Worm (Caenorhabditis elegans) whole organism, mixed stage, embryonic: ENCODE results near the gene egl-3.

ENCODE experiments used
- M03D4.4 ChIP-seq: sonication (generic microtip); optimal IDR thresholded peaks from 2 replicates; lab custom pipeline; 2017; ENCODE audit warnings: mild to moderate bottlenecking, missing genetic modification characterization, missing compliant biosample characterization
- bed-3 ChIP-seq: fragments of 200-800 bp; sonication (Bioruptor generic); optimal IDR thresholded peaks from 3 replicates; lab custom pipeline; 2018; ENCODE audit warnings: mild to moderate bottlenecking, missing genetic modification characterization, moderate library complexity, missing compliant biosample characterization
- blmp-1 ChIP-seq: fragments of 150-350 bp; optimal IDR thresholded peaks from 2 replicates; lab custom pipeline; 2014; ENCODE audit warnings: missing biosample characterization, missing genetic modification characterization
- ceh-39 ChIP-seq: fragments of 150-350 bp; optimal IDR thresholded peaks from 2 replicates; lab custom pipeline; 2014; ENCODE audit warnings: missing biosample characterization, missing genetic modification characterization
- ceh-43 ChIP-seq: fragments of 200-800 bp; sonication (Bioruptor generic); optimal IDR thresholded peaks from 2 replicates; lab custom pipeline; 2018; ENCODE audit warnings: mild to moderate bottlenecking, missing genetic modification characterization, moderate library complexity, missing compliant biosample characterization
- ceh-83 ChIP-seq: fragments of 200-800 bp; sonication (Bioruptor generic); optimal IDR thresholded peaks from 2 replicates; lab custom pipeline; 2018; ENCODE audit warnings: mild to moderate bottlenecking, missing genetic modification characterization, missing compliant biosample characterization
- ces-1 ChIP-seq: fragments of 150-350 bp; optimal IDR thresholded peaks from 2 replicates; lab custom pipeline; 2014; ENCODE audit warnings: missing biosample characterization, missing genetic modification reagents, missing genetic modification characterization
- cnd-1 ChIP-seq: fragments of 200-800 bp; sonication (Bioruptor generic); optimal IDR thresholded peaks from 2 replicates; lab custom pipeline; 2018; ENCODE audit warnings: mild to moderate bottlenecking, missing genetic modification characterization, missing compliant biosample characterization
- drap-1 ChIP-seq: fragments of 200-800 bp; sonication (Bioruptor generic); optimal IDR thresholded peaks from 3 replicates; lab custom pipeline; 2018; ENCODE audit warnings: mild to moderate bottlenecking, missing genetic modification characterization, missing compliant biosample characterization
- elt-1 ChIP-seq: sonication (generic microtip); optimal IDR thresholded peaks from 2 replicates; lab custom pipeline; 2017; ENCODE audit warnings: missing genetic modification characterization, mild to moderate bottlenecking, missing compliant biosample characterization, antibody characterized with exemption, moderate library complexity, borderline replicate concordance; ENCODE audit not compliant: insufficient read depth
- elt-3 ChIP-seq: fragments of 150-350 bp; optimal IDR thresholded peaks from 2 replicates; lab custom pipeline; 2014; ENCODE audit warnings: missing biosample characterization, missing genetic modification characterization
- flh-1 ChIP-seq: fragments of 200-800 bp; sonication (Bioruptor generic); optimal IDR thresholded peaks from 2 replicates; lab custom pipeline; 2018; ENCODE audit warnings: mild to moderate bottlenecking, missing genetic modification characterization, moderate library complexity, missing compliant biosample characterization
- ham-2 ChIP-seq: fragments of 200-800 bp; sonication (Bioruptor generic); optimal IDR thresholded peaks from 2 replicates; lab custom pipeline; 2018; ENCODE audit warnings: mild to moderate bottlenecking, missing genetic modification characterization, missing compliant biosample characterization
- hlh-1 ChIP-seq: fragments of 150-350 bp; optimal IDR thresholded peaks from 2 replicates; lab custom pipeline; 2014; ENCODE audit warnings: missing biosample characterization, missing genetic modification reagents, missing genetic modification characterization
- lin-13 ChIP-seq: fragments of 150-350 bp; optimal IDR thresholded peaks from 2 replicates; lab custom pipeline; 2014; ENCODE audit warnings: missing biosample characterization, missing genetic modification characterization
- lin-32 ChIP-seq: fragments of 200-800 bp; sonication (Bioruptor generic); optimal IDR thresholded peaks from 2 replicates; lab custom pipeline; 2018; ENCODE audit warnings: mild to moderate bottlenecking, missing genetic modification characterization, missing compliant biosample characterization
- lsy-2 ChIP-seq: fragments of 150-350 bp; optimal IDR thresholded peaks from 2 replicates; lab custom pipeline; 2014; ENCODE audit warnings: missing biosample characterization, missing genetic modification characterization
- mab-5 ChIP-seq: fragments of 150-350 bp; optimal IDR thresholded peaks from 2 replicates; lab custom pipeline; 2014; ENCODE audit warnings: missing biosample characterization, missing genetic modification characterization
- mep-1 ChIP-seq: fragments of 150-350 bp; optimal IDR thresholded peaks from 2 replicates; lab custom pipeline; 2017; ENCODE audit warnings: missing biosample characterization, missing genetic modification reagents, missing genetic modification characterization, inconsistent platforms
- mls-2 ChIP-seq: sonication (generic microtip); optimal IDR thresholded peaks from 2 replicates; lab custom pipeline; 2016; ENCODE audit warnings: mild to moderate bottlenecking, missing genetic modification characterization, moderate library complexity, missing compliant biosample characterization
- nhr-12 ChIP-seq: fragments of 150-350 bp; optimal IDR thresholded peaks from 2 replicates; lab custom pipeline; 2014; ENCODE audit warnings: missing biosample characterization, missing genetic modification characterization
- nhr-2 ChIP-seq: fragments of 150-350 bp; optimal IDR thresholded peaks from 2 replicates; lab custom pipeline; 2014; ENCODE audit warnings: missing biosample characterization, missing genetic modification characterization
- nhr-28 ChIP-seq: fragments of 150-350 bp; optimal IDR thresholded peaks from 2 replicates; lab custom pipeline; 2014; ENCODE audit warnings: missing biosample characterization, missing genetic modification characterization
- nhr-76 ChIP-seq: sonication (generic microtip); optimal IDR thresholded peaks from 2 replicates; lab custom pipeline; 2017; ENCODE audit warnings: missing biosample characterization, missing genetic modification characterization
- pha-4 ChIP-seq: fragments of 150-350 bp; optimal IDR thresholded peaks from 2 replicates; lab custom pipeline; 2018; ENCODE audit warnings: missing biosample characterization, missing genetic modification reagents, missing genetic modification characterization
- sem-2 ChIP-seq: fragments of 200-800 bp; sonication (Bioruptor generic); optimal IDR thresholded peaks from 2 replicates; lab custom pipeline; 2018; ENCODE audit warnings: mild to moderate bottlenecking, missing genetic modification characterization, missing compliant biosample characterization
- snpc-4 ChIP-seq: fragments of 150-350 bp; optimal IDR thresholded peaks from 2 replicates; lab custom pipeline; 2014; ENCODE audit warnings: missing biosample characterization, missing genetic modification characterization
- sptf-1 ChIP-seq: sonication (generic microtip); optimal IDR thresholded peaks from 2 replicates; lab custom pipeline; 2017; ENCODE audit warnings: mild to moderate bottlenecking, missing genetic modification characterization, moderate library complexity, missing compliant biosample characterization
- tbx-8 ChIP-seq: fragments of 200-800 bp; sonication (Bioruptor generic); optimal IDR thresholded peaks from 2 replicates; lab custom pipeline; 2018; ENCODE audit warnings: mild to moderate bottlenecking, missing genetic modification characterization, moderate library complexity, missing compliant biosample characterization
- unc-120 ChIP-seq: sonication (generic microtip); optimal IDR thresholded peaks from 2 replicates; lab custom pipeline; 2017; ENCODE audit warnings: missing genetic modification characterization, missing compliant biosample characterization; ENCODE audit not compliant: poor library complexity, severe bottlenecking
- unc-39 ChIP-seq: fragments of 150-350 bp; optimal IDR thresholded peaks from 2 replicates; lab custom pipeline; 2014; ENCODE audit warnings: missing biosample characterization, missing genetic modification characterization
- unc-62 ChIP-seq: fragments of 150-350 bp; optimal IDR thresholded peaks from 2 replicates; lab custom pipeline; 2014; ENCODE audit warnings: missing biosample characterization, missing genetic modification reagents, missing genetic modification characterization
- zip-8 ChIP-seq: fragments of 150-350 bp; optimal IDR thresholded peaks from 2 replicates; lab custom pipeline; 2014; ENCODE audit warnings: missing biosample characterization, missing genetic modification characterization
- ztf-11 ChIP-seq: fragments of 150-350 bp; optimal IDR thresholded peaks from 2 replicates; lab custom pipeline; 2014; ENCODE audit warnings: missing biosample characterization, missing genetic modification characterization

egl-3 gene

DNA sequence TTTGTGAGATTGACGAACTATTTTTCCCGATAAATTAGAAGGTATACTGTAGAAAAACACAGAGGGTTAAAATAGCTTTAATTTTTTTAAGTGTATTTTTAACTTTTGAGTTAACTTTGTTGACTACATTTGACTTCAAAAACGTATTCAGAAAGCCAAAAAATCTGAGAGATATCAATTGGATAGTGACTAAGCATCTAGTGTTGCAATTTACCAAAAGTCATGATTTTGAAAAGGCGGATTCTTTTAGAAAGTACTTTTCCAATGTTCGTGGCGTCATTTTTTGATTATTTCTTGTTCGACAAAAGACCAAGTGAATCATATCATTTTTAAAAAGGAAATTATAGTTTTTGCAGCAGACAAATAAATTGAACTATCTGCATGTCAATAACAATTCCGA lies 4.7 kb downstream of the egl-3 start:
- TF ChIP-seq unc-62 (GFP tag; lab: Kevin White, UChicago) = no peak
- TF ChIP-seq sptf-1 (tag; lab: Kevin White, UChicago) = no peak
- no peak for TF ChIP-seq nhr-2 (tag; lab: Kevin White, UChicago)
- TF ChIP-seq nhr-76 (tag; lab: Kevin White, UChicago) = no peak
- no peak for TF ChIP-seq pha-4 (tag; lab: Kevin White, UChicago)
- TF ChIP-seq zip-8 (tag; lab: Kevin White, UChicago) = no peak
- no peak for TF ChIP-seq tbx-8
- TF ChIP-seq M03D4.4 (tag; lab: Kevin White, UChicago) = no peak
- no peak for TF ChIP-seq ces-1 (GFP tag; lab: Kevin White, UChicago)
- no peak for TF ChIP-seq elt-1 (tag; lab: Kevin White, UChicago)
- no peak for TF ChIP-seq unc-39 (tag; lab: Kevin White, UChicago)
- no peak for TF ChIP-seq mep-1 (tag; lab: Kevin White, UChicago)
- no peak for TF ChIP-seq sem-2
- no peak for TF ChIP-seq elt-3
- no peak for TF ChIP-seq flh-1 (GFP tag; lab: Kevin White, UChicago)
- no peak for TF ChIP-seq cnd-1 (tag; lab: Kevin White, UChicago)
- TF ChIP-seq nhr-12 (tag; lab: Kevin White, UChicago) = no peak
- TF ChIP-seq mab-5 (tag; lab: Kevin White, UChicago) = no peak
- TF ChIP-seq snpc-4 (tag; lab: Kevin White, UChicago) = no peak

DNA sequence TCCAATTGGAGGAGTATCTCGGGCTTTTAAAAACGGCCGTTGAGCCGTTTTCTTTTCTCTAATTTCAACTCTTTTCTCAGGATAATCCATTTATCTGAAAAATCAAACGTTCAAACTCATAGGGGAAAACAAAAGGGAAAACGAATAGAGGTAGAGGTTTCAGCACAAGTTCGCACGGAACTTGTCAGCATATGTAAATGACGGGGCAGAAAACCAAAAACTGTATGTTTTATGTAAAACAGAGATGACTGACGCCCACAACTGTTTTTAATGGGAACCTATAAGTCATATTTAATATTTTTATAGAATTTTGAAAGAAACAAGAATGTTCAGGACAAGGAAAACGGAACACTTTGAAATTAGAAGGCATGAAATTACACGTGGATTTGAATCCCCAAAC lies 7.2 kb downstream of the egl-3 start, which contains the start of gene C51E3.6:
C51E3.6 (minus strand) TSS at position 101 of the 400 bp plus-strand sequence.
- TF ChIP-seq ztf-11 (tag; lab: Kevin White, UChicago) (no peak), ceh-43 (no peak), flh-1 (GFP tag; lab: Kevin White, UChicago) (no peak), zip-8 (tag; lab: Kevin White, UChicago) (no peak), lsy-2 (tag; lab: Kevin White, UChicago) (no peak), M03D4.4 (tag; lab: Kevin White, UChicago) (no peak)

DNA sequence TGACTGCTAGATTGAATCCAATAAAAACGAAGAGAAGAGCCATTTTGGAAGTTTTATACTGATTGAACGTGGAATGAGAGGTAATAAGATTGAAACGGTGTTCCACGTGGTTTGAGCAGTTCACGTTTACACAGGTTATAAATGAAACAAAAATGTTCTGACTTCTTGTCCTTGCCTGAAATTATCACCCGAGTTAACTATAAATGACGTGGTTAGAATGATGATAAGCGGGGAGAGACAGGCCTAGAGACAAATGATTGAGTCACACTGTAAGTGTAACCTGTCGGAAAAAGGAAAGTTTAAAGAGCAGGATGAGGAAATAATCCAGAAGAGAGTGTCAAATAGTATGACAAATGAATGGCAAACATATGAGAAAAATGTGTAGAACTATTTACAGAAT lies 12.6 kb downstream of the egl-3 start, which contains the start of gene C51E3.10:
C51E3.10 (minus strand) TSS at position 181 of the 400 bp plus-strand sequence.
- TF ChIP-seq snpc-4 (tag; lab: Kevin White, UChicago) (no peak), blmp-1 (tag; lab: Kevin White, UChicago) (no peak), unc-62 (GFP tag; lab: Kevin White, UChicago) (no peak), ztf-11 (tag; lab: Kevin White, UChicago) (no peak), nhr-12 (tag; lab: Kevin White, UChicago) (no peak), ces-1 (GFP tag; lab: Kevin White, UChicago) (no peak), ceh-83 (no peak), bed-3 (no peak), mab-5 (tag; lab: Kevin White, UChicago) (no peak), sptf-1 (tag; lab: Kevin White, UChicago) (no peak), unc-120 (no peak), lin-13 (tag; lab: Kevin White, UChicago) (no peak), elt-1 (tag; lab: Kevin White, UChicago) (no peak), nhr-2 (tag; lab: Kevin White, UChicago) (no peak)

DNA sequence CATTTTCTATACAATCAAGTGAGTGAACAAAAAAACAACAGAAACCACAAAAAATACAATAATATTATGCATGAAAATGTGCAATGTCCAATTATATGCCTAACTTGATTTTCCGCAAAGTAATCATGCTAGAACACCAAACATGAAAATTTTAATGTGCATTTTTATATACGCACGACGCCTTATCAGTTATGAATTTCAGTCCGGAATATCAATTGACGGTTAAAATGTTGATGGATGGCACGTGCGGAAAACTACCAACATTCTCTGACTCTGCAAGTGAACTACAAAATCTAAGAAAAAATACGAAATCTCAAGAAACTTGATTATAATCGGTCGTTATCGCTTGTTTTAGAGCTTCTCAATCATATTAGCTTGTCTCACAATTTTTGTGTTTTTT lies 13.6 kb downstream of the egl-3 start:
- TF ChIP-seq ceh-39 (tag; lab: Kevin White, UChicago) (no peak), lsy-2 (tag; lab: Kevin White, UChicago) (no peak), mls-2 (tag; lab: Kevin White, UChicago) (no peak), mab-5 (tag; lab: Kevin White, UChicago) (no peak), nhr-2 (tag; lab: Kevin White, UChicago) (no peak), sem-2 (no peak), drap-1 (GFP tag; lab: Kevin White, UChicago) (no peak), cnd-1 (tag; lab: Kevin White, UChicago) (no peak), ham-2 (GFP tag; lab: Kevin White, UChicago) (no peak), hlh-1 (tag; lab: Kevin White, UChicago) (no peak), snpc-4 (tag; lab: Kevin White, UChicago) (no peak), nhr-28 (tag; lab: Kevin White, UChicago) (no peak), tbx-8 (no peak), lin-32 (no peak), zip-8 (tag; lab: Kevin White, UChicago) (no peak), unc-62 (GFP tag; lab: Kevin White, UChicago) (no peak), unc-120 (no peak), ceh-83 (no peak), lin-13 (tag; lab: Kevin White, UChicago) (no peak)
- TF ChIP-seq, all 35 proteins: peak for 0
